Worm (Caenorhabditis elegans) whole organism, early embryonic: ENCODE results near the gene hpo-28.

ENCODE experiments used
- ama-1 ChIP-seq: fragments of 150-350 bp; optimal IDR thresholded peaks from 2 replicates; lab custom pipeline; 2014
- tra-4 ChIP-seq: sonication (generic microtip); optimal IDR thresholded peaks from 2 replicates; lab custom pipeline; 2017; ENCODE audit warnings: missing genetic modification characterization, missing compliant biosample characterization

DNA sequence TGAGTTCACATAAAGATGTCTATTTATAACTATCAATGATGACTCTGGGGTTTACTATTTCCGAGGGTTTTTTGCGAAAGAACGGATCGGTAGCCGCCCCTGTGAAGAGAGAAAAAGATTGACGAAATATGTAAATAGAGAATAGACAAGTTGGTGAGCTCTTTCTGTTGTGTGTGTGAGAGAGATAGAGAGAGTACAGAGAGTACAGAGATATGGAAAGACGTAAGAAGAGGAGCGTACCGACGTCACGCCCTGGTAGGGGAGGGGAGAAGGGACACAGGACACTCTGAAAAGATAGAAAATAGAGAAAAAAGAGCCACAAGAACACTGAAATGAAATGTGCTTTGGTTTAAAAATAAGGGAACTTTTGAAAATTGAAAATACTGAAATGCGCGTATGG, 20.9 kb downstream of the hpo-28 start:
- TF ChIP-seq tra-4 (tag; lab: Kevin White, UChicago) (no peak), ama-1 (lab: Kevin White, UChicago) (no peak)
